Worm (Caenorhabditis elegans) whole organism, late embryonic: ENCODE results near the gene C32D5.14.

Source experiments
- F13H6.1 ChIP-seq: sonication (generic microtip); optimal IDR thresholded peaks from 2 replicates; lab custom pipeline; 2016; ENCODE audit warnings: missing genetic modification characterization, missing compliant biosample characterization
- K09A11.1 ChIP-seq: sonication (generic microtip); optimal IDR thresholded peaks from 2 replicates; lab custom pipeline; 2017; ENCODE audit warnings: antibody characterized with exemption, mild to moderate bottlenecking, missing genetic modification characterization, missing compliant biosample characterization; ENCODE audit not compliant: insufficient read depth
- T23F11.4 ChIP-seq: fragments of 200-800 bp; sonication (Bioruptor generic); optimal IDR thresholded peaks from 2 replicates; lab custom pipeline; 2018; ENCODE audit warnings: mild to moderate bottlenecking, missing genetic modification characterization, missing compliant biosample characterization
- Y22D7AL.16 ChIP-seq: sonication (generic microtip); optimal IDR thresholded peaks from 2 replicates; lab custom pipeline; 2016; ENCODE audit warnings: missing genetic modification characterization, missing compliant biosample characterization
- ama-1 ChIP-seq: fragments of 150-350 bp; optimal IDR thresholded peaks from 2 replicates; lab custom pipeline; 2014
- ceh-14 ChIP-seq: sonication (generic microtip); optimal IDR thresholded peaks from 2 replicates; lab custom pipeline; 2016; ENCODE audit warnings: missing genotype, missing genetic modification characterization, missing compliant biosample characterization
- ceh-18 ChIP-seq: sonication (generic microtip); optimal IDR thresholded peaks from 2 replicates; lab custom pipeline; 2016; ENCODE audit warnings: missing genetic modification characterization, missing compliant biosample characterization
- ceh-22 ChIP-seq: sonication (generic microtip); optimal IDR thresholded peaks from 2 replicates; lab custom pipeline; 2017; ENCODE audit warnings: missing biosample characterization, missing genetic modification characterization
- ceh-24 ChIP-seq: sonication (generic microtip); optimal IDR thresholded peaks from 2 replicates; lab custom pipeline; 2016; ENCODE audit warnings: mild to moderate bottlenecking, missing genetic modification characterization, missing compliant biosample characterization
- ceh-30 ChIP-seq: fragments of 150-350 bp; optimal IDR thresholded peaks from 2 replicates; lab custom pipeline; 2014; ENCODE audit warnings: missing biosample characterization, missing genetic modification characterization
- ceh-31 ChIP-seq: sonication (generic microtip); optimal IDR thresholded peaks from 2 replicates; lab custom pipeline; 2016; ENCODE audit warnings: missing genetic modification characterization, missing compliant biosample characterization
- ceh-34 ChIP-seq: sonication (generic microtip); optimal IDR thresholded peaks from 2 replicates; lab custom pipeline; 2016; ENCODE audit warnings: mild to moderate bottlenecking, missing genetic modification characterization, missing compliant biosample characterization
- ceh-45 ChIP-seq: fragments of 200-800 bp; sonication (Bioruptor generic); IDR thresholded peaks from 2 replicates; pipeline ENCODE4 v1.3.6; 2022; ENCODE audit warnings: missing genetic modification reagents, missing genetic modification characterization, missing compliant biosample characterization
- ceh-6 ChIP-seq: fragments of 200-800 bp; sonication (Bioruptor generic); optimal IDR thresholded peaks from 2 replicates; lab custom pipeline; 2018; ENCODE audit warnings: mild to moderate bottlenecking, missing genetic modification characterization, missing compliant biosample characterization
- dve-1 ChIP-seq: sonication (generic microtip); optimal IDR thresholded peaks from 2 replicates; lab custom pipeline; 2017; ENCODE audit warnings: antibody characterized with exemption, mild to moderate bottlenecking, missing genetic modification characterization, missing compliant biosample characterization
- elt-2 ChIP-seq: sonication (generic microtip); optimal IDR thresholded peaks from 2 replicates; lab custom pipeline; 2016; ENCODE audit warnings: missing genetic modification reagents, missing genetic modification characterization, missing compliant biosample characterization
- ets-4 ChIP-seq: sonication (generic microtip); optimal IDR thresholded peaks from 2 replicates; lab custom pipeline; 2016; ENCODE audit warnings: missing genetic modification characterization, missing compliant biosample characterization
- eyg-1 ChIP-seq: sonication (generic microtip); optimal IDR thresholded peaks from 2 replicates; lab custom pipeline; 2016; ENCODE audit warnings: missing genotype, missing genetic modification characterization, missing compliant biosample characterization
- gmeb-2 ChIP-seq: sonication (generic microtip); optimal IDR thresholded peaks from 2 replicates; lab custom pipeline; 2016; ENCODE audit warnings: missing genetic modification characterization, inconsistent platforms, missing compliant biosample characterization
- hlh-13 ChIP-seq: fragments of 200-800 bp; sonication (Bioruptor generic); optimal IDR thresholded peaks from 2 replicates; lab custom pipeline; 2018; ENCODE audit warnings: mild to moderate bottlenecking, missing genetic modification characterization, missing compliant biosample characterization
- hlh-30 ChIP-seq: sonication (generic microtip); optimal IDR thresholded peaks from 2 replicates; lab custom pipeline; 2017; ENCODE audit warnings: antibody characterized with exemption, missing genetic modification characterization, missing compliant biosample characterization; ENCODE audit not compliant: insufficient read depth
- hlh-8 ChIP-seq: sonication (generic microtip); optimal IDR thresholded peaks from 2 replicates; lab custom pipeline; 2016; ENCODE audit warnings: missing genotype, missing genetic modification characterization, missing compliant biosample characterization
- lim-6 ChIP-seq: sonication (generic microtip); optimal IDR thresholded peaks from 2 replicates; lab custom pipeline; 2016; ENCODE audit warnings: missing genetic modification characterization, missing compliant biosample characterization
- madf-2 ChIP-seq: sonication (generic microtip); optimal IDR thresholded peaks from 2 replicates; lab custom pipeline; 2017; ENCODE audit warnings: missing genetic modification characterization, missing compliant biosample characterization
- mec-3 ChIP-seq: sonication (generic microtip); optimal IDR thresholded peaks from 2 replicates; lab custom pipeline; 2016; ENCODE audit warnings: borderline replicate concordance, missing genetic modification characterization, missing compliant biosample characterization
- nfya-1 ChIP-seq: sonication (generic microtip); optimal IDR thresholded peaks from 2 replicates; lab custom pipeline; 2017; ENCODE audit warnings: missing genetic modification characterization, mild to moderate bottlenecking, missing compliant biosample characterization, antibody characterized with exemption, moderate library complexity
- nhr-11 ChIP-seq: fragments of 150-350 bp; optimal IDR thresholded peaks from 2 replicates; lab custom pipeline; 2014; ENCODE audit warnings: missing biosample characterization, missing genetic modification characterization
- odd-2 ChIP-seq: sonication (generic microtip); optimal IDR thresholded peaks from 2 replicates; lab custom pipeline; 2017; ENCODE audit warnings: antibody characterized with exemption, mild to moderate bottlenecking, missing genetic modification characterization, missing compliant biosample characterization
- pag-3 ChIP-seq: sonication (generic microtip); optimal IDR thresholded peaks from 2 replicates; lab custom pipeline; 2016; ENCODE audit warnings: missing compliant biosample characterization, missing genetic modification characterization, borderline replicate concordance
- pax-1 ChIP-seq: fragments of 150-350 bp; optimal IDR thresholded peaks from 2 replicates; lab custom pipeline; 2014; ENCODE audit warnings: missing biosample characterization, missing genetic modification characterization
- pha-4 ChIP-seq: fragments of 150-350 bp; optimal IDR thresholded peaks from 2 replicates; lab custom pipeline; 2018; ENCODE audit warnings: missing biosample characterization, missing genetic modification reagents, missing genetic modification characterization
- pqm-1 ChIP-seq: sonication (generic microtip); optimal IDR thresholded peaks from 2 replicates; lab custom pipeline; 2016; ENCODE audit warnings: missing genetic modification characterization, missing compliant biosample characterization
- sox-2 ChIP-seq: fragments of 200-800 bp; sonication (Bioruptor generic); IDR thresholded peaks from 2 replicates; pipeline ENCODE4 v1.3.6; 2022; ENCODE audit warnings: missing genetic modification reagents, missing genetic modification characterization, missing compliant biosample characterization
- sox-4 ChIP-seq: sonication (generic microtip); optimal IDR thresholded peaks from 2 replicates; lab custom pipeline; 2017; ENCODE audit warnings: mild to moderate bottlenecking, missing genetic modification characterization, inconsistent platforms, missing compliant biosample characterization
- tbx-7 ChIP-seq: sonication (generic microtip); optimal IDR thresholded peaks from 2 replicates; lab custom pipeline; 2016; ENCODE audit warnings: missing genotype, missing genetic modification characterization, missing compliant biosample characterization
- ttx-3 ChIP-seq: sonication (generic microtip); optimal IDR thresholded peaks from 2 replicates; lab custom pipeline; 2016; ENCODE audit warnings: missing genetic modification reagents, missing genetic modification characterization, missing compliant biosample characterization
- unc-42 ChIP-seq: sonication (generic microtip); optimal IDR thresholded peaks from 2 replicates; lab custom pipeline; 2016; ENCODE audit warnings: missing genotype, missing genetic modification characterization, missing compliant biosample characterization
- unc-55 ChIP-seq: sonication (generic microtip); optimal IDR thresholded peaks from 2 replicates; lab custom pipeline; 2017; ENCODE audit warnings: missing biosample characterization, missing genetic modification reagents, missing genetic modification characterization
- unc-86 ChIP-seq: sonication (generic microtip); optimal IDR thresholded peaks from 2 replicates; lab custom pipeline; 2016; ENCODE audit warnings: missing genetic modification characterization, missing compliant biosample characterization

The C32D5.14 gene

ce11 chrII:6306125-6306524 is 29.2 kb upstream of the C32D5.14 start, which contains the start of gene C29F5.8:
Gene C29F5.8, plus strand, starts transcription at chrII:6306425.
- no peak for TF ChIP-seq T23F11.4 (GFP tag; lab: Kevin White, UChicago)
- TF ChIP-seq ceh-22 (tag; lab: Kevin White, UChicago) = no peak
- no peak for TF ChIP-seq ceh-24 (tag; lab: Kevin White, UChicago)
- no peak for TF ChIP-seq Y22D7AL.16 (tag; lab: Kevin White, UChicago)
- no peak for TF ChIP-seq pqm-1 (tag; lab: Kevin White, UChicago)
- no peak for TF ChIP-seq lim-6 (tag; lab: Kevin White, UChicago)
- TF ChIP-seq ceh-30 (tag; lab: Kevin White, UChicago) = no peak
- no peak for TF ChIP-seq nfya-1 (tag; lab: Kevin White, UChicago)
- TF ChIP-seq odd-2 (tag; lab: Kevin White, UChicago) = no peak
- TF ChIP-seq ceh-18 (tag; lab: Kevin White, UChicago) = no peak
- TF ChIP-seq F13H6.1 (tag; lab: Kevin White, UChicago) = no peak
- no peak for TF ChIP-seq ceh-31
- no peak for TF ChIP-seq madf-2
- no peak for TF ChIP-seq ceh-14 (tag; lab: Kevin White, UChicago)
- no peak for TF ChIP-seq unc-55 (GFP tag; lab: Kevin White, UChicago)
- TF ChIP-seq pha-4 (tag; lab: Kevin White, UChicago) = no peak
- no peak for TF ChIP-seq pag-3
- TF ChIP-seq pax-1 (tag; lab: Kevin White, UChicago) = no peak
- no peak for TF ChIP-seq ceh-6
- TF ChIP-seq tbx-7 (tag; lab: Kevin White, UChicago) = no peak

ce11 chrII:6309198-6309597 is 26.1 kb upstream of the C32D5.14 start, which contains the start of gene glb-10:
Gene glb-10, minus strand, starts transcription at chrII:6309298.
- TF ChIP-seq hlh-13 (no peak), K09A11.1 (tag; lab: Kevin White, UChicago) (no peak), odd-2 (tag; lab: Kevin White, UChicago) (no peak), eyg-1 (tag; lab: Kevin White, UChicago) (no peak), ceh-45 (no peak), ceh-18 (tag; lab: Kevin White, UChicago) (no peak), nhr-11 (no peak)

DNA sequence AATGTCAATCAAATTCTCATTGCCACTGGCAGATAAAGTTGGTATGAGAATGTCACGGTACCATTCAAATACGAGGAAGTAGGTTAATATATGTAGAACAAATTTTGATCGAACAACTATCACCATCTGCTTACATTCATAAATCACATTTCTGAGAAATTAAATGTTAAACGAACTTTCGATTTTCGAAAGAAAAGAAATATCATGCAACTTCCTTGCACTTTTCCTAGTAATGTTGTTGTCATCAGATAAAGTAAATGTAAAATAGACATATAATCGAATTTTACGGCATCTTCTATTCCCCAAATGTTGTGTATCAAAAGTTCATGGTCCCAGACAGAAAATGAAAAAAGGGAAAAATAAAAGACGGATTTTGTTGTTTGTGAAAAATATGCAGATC is 23.8 kb upstream of the C32D5.14 start:
- TF ChIP-seq ceh-34 (tag; lab: Kevin White, UChicago) (no peak), ceh-18 (tag; lab: Kevin White, UChicago) (no peak), ttx-3 (no peak), hlh-13 (no peak), elt-2 (tag; lab: Kevin White, UChicago) (no peak), sox-2 (GFP tag; lab: Robert Waterston, UW) (no peak), madf-2 (no peak), gmeb-2 (tag; lab: Kevin White, UChicago) (no peak), hlh-30 (tag; lab: Kevin White, UChicago) (no peak), Y22D7AL.16 (tag; lab: Kevin White, UChicago) (no peak), dve-1 (tag; lab: Kevin White, UChicago) (no peak), mec-3 (no peak), unc-86 (tag; lab: Kevin White, UChicago) (no peak)

- TF ChIP-seq hlh-8 (tag; lab: Kevin White, UChicago) (no peak), unc-42 (tag; lab: Kevin White, UChicago) (no peak), sox-4 (tag; lab: Kevin White, UChicago) (no peak), ets-4 (tag; lab: Kevin White, UChicago) (no peak), ama-1 (lab: Kevin White, UChicago) (no peak)
- TF ChIP-seq, all 69 proteins: peak for 0
Observed at ce11 chrII:6311888-6312287, 23.4 kb upstream of the C32D5.14 start.
